Worm (Caenorhabditis elegans) whole organism, L3 larva: Measurements from ENCODE around the gene C14A6.3.

Experiments
- aly-2 ChIP-seq: fragments of 150-350 bp; optimal IDR thresholded peaks from 2 replicates; lab custom pipeline; 2014; ENCODE audit warnings: missing biosample characterization, missing genetic modification characterization
- ceh-82 ChIP-seq: fragments of 150-350 bp; optimal IDR thresholded peaks from 2 replicates; lab custom pipeline; 2014; ENCODE audit warnings: missing biosample characterization, missing genetic modification characterization
- ceh-9 ChIP-seq: sonication (generic microtip); optimal IDR thresholded peaks from 2 replicates; lab custom pipeline; 2018; ENCODE audit warnings: missing biosample characterization, missing genetic modification characterization
- egl-27 ChIP-seq: sonication (generic microtip); optimal IDR thresholded peaks from 4 replicates; lab custom pipeline; 2017; ENCODE audit warnings: missing biosample characterization, missing genetic modification reagents, missing genetic modification characterization
- eor-1 ChIP-seq, 2 experiments: fragments of 150-350 bp; optimal IDR thresholded peaks; 2 replicates each; lab custom pipeline; 2014 to 2018; ENCODE audit warnings: missing biosample characterization in 2 of 2, missing genetic modification characterization in 2 of 2
- snpc-4 ChIP-seq: fragments of 150-350 bp; optimal IDR thresholded peaks from 2 replicates; lab custom pipeline; 2014; ENCODE audit warnings: missing biosample characterization, missing genetic modification characterization
- unc-62 ChIP-seq: fragments of 150-350 bp; sonication (generic microtip); optimal IDR thresholded peaks from 4 replicates; lab custom pipeline; 2014; ENCODE audit warnings: missing biosample characterization, missing genetic modification reagents, missing genetic modification characterization

DNA sequence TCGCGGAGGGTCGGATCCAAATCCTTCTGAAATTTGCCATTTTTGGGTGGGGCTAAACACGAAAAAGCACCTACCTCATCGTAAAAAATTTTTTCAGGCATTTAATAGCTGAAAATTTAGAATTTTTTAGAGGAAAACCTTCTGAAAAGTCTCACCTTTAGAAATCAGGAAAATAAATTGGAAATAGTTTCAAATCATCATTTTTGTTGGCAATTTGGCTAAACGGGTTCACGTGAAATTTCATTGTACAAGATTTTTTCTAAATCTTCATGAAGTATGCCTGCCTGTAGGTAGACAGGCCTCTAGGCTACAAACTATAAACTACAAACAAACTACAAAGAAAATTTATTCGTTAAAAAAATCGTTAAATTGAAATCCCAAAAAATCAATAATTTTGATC lies 22.1 kb downstream of the C14A6.3 start, which contains the start of gene C14A6.7:
- TF ChIP-seq ceh-82 (tag; lab: Kevin White, UChicago) (no peak), unc-62 (no peak), ceh-9 (tag; lab: Kevin White, UChicago) (no peak), egl-27 (tag; lab: Kevin White, UChicago) (no peak), eor-1 (tag; optimal IDR thresholded peaks at IDR 0.05; lab: Kevin White, UChicago) (no peak), aly-2 (no peak), snpc-4 (tag; lab: Kevin White, UChicago) (no peak)
